Fruit fly (Drosophila melanogaster): ENCODE results near the gene CG15167.

The CG15167 gene

dm6 chr2L:18695404-18695804 lies 44.8 kb upstream of the CG15167 start, which contains the start of the genes CG10383 and CG10338 (continued):
- TF ChIP-seq Nf-YB (GFP tag; optimal IDR thresholded peaks at IDR 0.05), result peak; percentile 56
- TF ChIP-seq H2.0 (GFP tag; IDR thresholded peaks at IDR 0.05), result peak; percentile 88
- TF ChIP-seq CG5180 (GFP tag; optimal IDR thresholded peaks at IDR 0.05), result peak; percentile 25
- TF ChIP-seq CG7372 (GFP tag; IDR thresholded peaks at IDR 0.05), result peak; percentile 84
- peak; percentile 71 for TF ChIP-seq gcm2 (GFP tag; optimal IDR thresholded peaks at IDR 0.05)
- TF ChIP-seq Hr78 (GFP tag; optimal IDR thresholded peaks at IDR 0.05), result no peak
- TF ChIP-seq dm (GFP tag; optimal IDR thresholded peaks at IDR 0.05), result peak; percentile 85
- TF ChIP-seq CG16815 (GFP tag; optimal IDR thresholded peaks at IDR 0.05), result peak; percentile 71
- peak; percentile 73 for TF ChIP-seq CG4404 (GFP tag; IDR thresholded peaks at IDR 0.05)
- peak; percentile 62; the same call in 1 of the 2 replicates for TF ChIP-seq sim (GFP tag; IDR thresholded peaks at IDR 0.05)
- TF ChIP-seq HmgZ (tag; optimal IDR thresholded peaks at IDR 0.05), result peak; percentile 90
- peak; percentile 82 for TF ChIP-seq p53 (GFP tag; optimal IDR thresholded peaks at IDR 0.05)
- TF ChIP-seq CG32767 (GFP tag; IDR thresholded peaks at IDR 0.05), result peak; percentile 75; the same call in 1 of the 2 replicates
- no peak for TF ChIP-seq zen2 (GFP tag; IDR thresholded peaks at IDR 0.05; ENCODE audit: partially characterized antibody)
- peak; percentile 43; the same call in 1 of the 2 replicates for TF ChIP-seq crol (GFP tag; IDR thresholded peaks at IDR 0.05)
- no peak for TF ChIP-seq CG15073 (GFP tag; optimal IDR thresholded peaks at IDR 0.05)
- TF ChIP-seq gfzf (GFP tag; optimal IDR thresholded peaks at IDR 0.05), result peak; percentile 77
- TF ChIP-seq CG18262 (tag; optimal IDR thresholded peaks at IDR 0.05), result peak; percentile 73
- TF ChIP-seq CG9437 (GFP tag; optimal IDR thresholded peaks at IDR 0.05), result peak; percentile 23
- TF ChIP-seq Meics (GFP tag; optimal IDR thresholded peaks at IDR 0.05), result peak; percentile 85
- peak; percentile 83 for TF ChIP-seq CG2889 (GFP tag; IDR thresholded peaks at IDR 0.05)
- peak; percentile 53 for TF ChIP-seq CG4360 (GFP tag; IDR thresholded peaks at IDR 0.05)
- peak; percentile 59 for TF ChIP-seq CG3407 (GFP tag; optimal IDR thresholded peaks at IDR 0.05)
- peak; percentile 78 for TF ChIP-seq CG9817 (tag; optimal IDR thresholded peaks at IDR 0.05)
- no peak for TF ChIP-seq ash1 (GFP tag; optimal IDR thresholded peaks at IDR 0.05)
- peak; percentile 72 for TF ChIP-seq CG30431 (GFP tag; optimal IDR thresholded peaks at IDR 0.05)
- TF ChIP-seq CG18476 (GFP tag; optimal IDR thresholded peaks at IDR 0.05), result peak; percentile 54
- no peak for TF ChIP-seq CG34224 (GFP tag; IDR thresholded peaks at IDR 0.05; ENCODE audit: partially characterized antibody)
- TF ChIP-seq Dll (GFP tag; IDR thresholded peaks at IDR 0.05; ENCODE audit: partially characterized antibody), result no peak
- TF ChIP-seq Atf6 (GFP tag; IDR thresholded peaks at IDR 0.05), result peak; percentile 88
- peak; percentile 55 for TF ChIP-seq CG43689 (GFP tag; IDR thresholded peaks at IDR 0.05)
- TF ChIP-seq Xbp1 (GFP tag; optimal IDR thresholded peaks at IDR 0.05), result peak; percentile 93
- TF ChIP-seq twi (tag; optimal IDR thresholded peaks at IDR 0.05), result peak; percentile 70
- TF ChIP-seq Chrac-16 (GFP tag; optimal IDR thresholded peaks at IDR 0.05), result peak; percentile 90
- peak; percentile 71 for TF ChIP-seq CG31441 (GFP tag; IDR thresholded peaks at IDR 0.05)
- peak; percentile 84 for TF ChIP-seq Hr3 (GFP tag; optimal IDR thresholded peaks at IDR 0.05)
- TF ChIP-seq stc (GFP tag; IDR thresholded peaks at IDR 0.05), result peak; percentile 92
- peak; percentile 90 for TF ChIP-seq Rx (GFP tag; IDR thresholded peaks at IDR 0.05)
- peak; percentile 59 for TF ChIP-seq odd (GFP tag; optimal IDR thresholded peaks at IDR 0.05)
- peak; percentile 87 for TF ChIP-seq pho (GFP tag; optimal IDR thresholded peaks at IDR 0.05)
- peak; percentile 70 for TF ChIP-seq Mes4 (GFP tag; optimal IDR thresholded peaks at IDR 0.05)
- TF ChIP-seq ci (GFP tag; IDR thresholded peaks at IDR 0.05), result peak; percentile 97
- no peak; the same call in 1 of the 2 replicates for TF ChIP-seq amos (GFP tag; IDR thresholded peaks at IDR 0.05; ENCODE audit: partially characterized antibody)
- TF ChIP-seq gem (tag; optimal IDR thresholded peaks at IDR 0.05), result peak; percentile 87
- peak; percentile 82 for TF ChIP-seq CG1792 (GFP tag; optimal IDR thresholded peaks at IDR 0.05)
- peak; percentile 75 for TF ChIP-seq CG8924 (tag; optimal IDR thresholded peaks at IDR 0.05)
- no peak for TF ChIP-seq Dip2 (GFP tag; IDR thresholded peaks at IDR 0.05)
- TF ChIP-seq trem (tag; optimal IDR thresholded peaks at IDR 0.05), result peak; percentile 84
- peak; percentile 43 for TF ChIP-seq CG15011 (GFP tag; optimal IDR thresholded peaks at IDR 0.05)
- peak; percentile 87 for TF ChIP-seq tgo (GFP tag; IDR thresholded peaks at IDR 0.05)
- peak; percentile 22 for TF ChIP-seq grn (GFP tag; optimal IDR thresholded peaks at IDR 0.05)
